Worm (Caenorhabditis elegans) whole organism, L4 larva: ENCODE measurements around the gene nhr-149.
A peak's percentile ranks its signal among the peaks of the same experiment; 100 is the strongest.

Experiments
- D1046.2 ChIP-seq: fragments of 200-800 bp; sonication (Bioruptor generic); IDR thresholded peaks from 2 replicates; pipeline ENCODE4 v1.3.6; 2022; ENCODE audit warnings: missing genetic modification characterization, missing compliant biosample characterization
- F10B5.3 ChIP-seq: sonication (generic microtip); optimal IDR thresholded peaks from 2 replicates; lab custom pipeline; 2016; ENCODE audit warnings: mild to moderate bottlenecking, missing genetic modification characterization, missing compliant biosample characterization
- F26F4.8 ChIP-seq: fragments of 200-800 bp; sonication (Bioruptor generic); conservative IDR thresholded peaks from 2 replicates; pipeline ENCODE4 v1.3.6; 2022; ENCODE audit warnings: missing genetic modification characterization, missing compliant biosample characterization
- T20F7.1 ChIP-seq: fragments of 200-800 bp; sonication (Bioruptor generic); optimal IDR thresholded peaks from 2 replicates; lab custom pipeline; 2018; ENCODE audit warnings: mild to moderate bottlenecking, missing genetic modification characterization, missing compliant biosample characterization
- T26A8.4 ChIP-seq: fragments of 200-800 bp; sonication (Bioruptor generic); IDR thresholded peaks from 2 replicates; pipeline ENCODE4 v1.3.6; 2022; ENCODE audit warnings: missing genetic modification characterization, missing compliant biosample characterization
- Y5F2A.4 ChIP-seq: fragments of 200-800 bp; sonication (Bioruptor generic); optimal IDR thresholded peaks from 2 replicates; lab custom pipeline; 2018; ENCODE audit warnings: mild to moderate bottlenecking, missing genetic modification characterization, missing compliant biosample characterization
- Y75B8A.6 ChIP-seq: fragments of 200-800 bp; sonication (Bioruptor generic); IDR thresholded peaks from 2 replicates; pipeline ENCODE4 v1.3.6; 2022; ENCODE audit warnings: missing genetic modification reagents, missing genetic modification characterization, missing compliant biosample characterization
- aha-1 ChIP-seq: fragments of 150-350 bp; peaks from one replicate; lab custom pipeline; 2014; ENCODE audit warnings: missing biosample characterization, missing genetic modification characterization
- attf-4 ChIP-seq: sonication (generic microtip); optimal IDR thresholded peaks from 3 replicates; lab custom pipeline; 2017; ENCODE audit warnings: missing biosample characterization, missing genetic modification characterization
- ceh-32 ChIP-seq: sonication (generic microtip); optimal IDR thresholded peaks from 2 replicates; lab custom pipeline; 2016; ENCODE audit warnings: mild to moderate bottlenecking, missing genetic modification characterization, missing compliant biosample characterization; ENCODE audit not compliant: poor library complexity
- ceh-62 ChIP-seq: sonication (generic microtip); optimal IDR thresholded peaks from 2 replicates; lab custom pipeline; 2017; ENCODE audit warnings: missing biosample characterization, missing genetic modification characterization
- daf-16 ChIP-seq, 3 experiments: sonication (generic microtip); optimal IDR thresholded peaks; 2 replicates each; lab custom pipeline; 2016 to 2017; ENCODE audit warnings: missing genetic modification characterization in 3 of 3, missing genetic modification reagents in 3 of 3, mild to moderate bottlenecking in 2 of 3, missing compliant biosample characterization in 2 of 3, missing biosample characterization in 1 of 3, moderate library complexity in 1 of 3
- daf-19 ChIP-seq: fragments of 200-800 bp; sonication (Bioruptor generic); conservative IDR thresholded peaks from 2 replicates; pipeline ENCODE4 v1.3.6; 2022; ENCODE audit warnings: missing genetic modification characterization, missing compliant biosample characterization
- dmd-9 ChIP-seq: fragments of 200-800 bp; sonication (Bioruptor generic); IDR thresholded peaks from 2 replicates; pipeline ENCODE4 v1.3.6; 2022; ENCODE audit warnings: missing genetic modification reagents, missing genetic modification characterization, missing compliant biosample characterization
- dve-1 ChIP-seq: sonication (generic microtip); optimal IDR thresholded peaks from 2 replicates; lab custom pipeline; 2017; ENCODE audit warnings: antibody characterized with exemption, mild to moderate bottlenecking, missing genetic modification characterization, missing compliant biosample characterization; ENCODE audit not compliant: insufficient read depth
- hif-1 ChIP-seq, 2 experiments: sonication (generic microtip); optimal IDR thresholded peaks; 2 replicates each; lab custom pipeline; 2016 to 2017; ENCODE audit warnings: missing compliant biosample characterization in 2 of 2, missing genetic modification characterization in 2 of 2, missing genetic modification reagents in 2 of 2, missing genotype in 2 of 2, mild to moderate bottlenecking in 1 of 2
- hmg-1.1 ChIP-seq: fragments of 200-800 bp; sonication (Bioruptor generic); IDR thresholded peaks from 2 replicates; pipeline ENCODE4 v1.3.6; 2022; ENCODE audit warnings: missing genetic modification reagents, missing genetic modification characterization, missing compliant biosample characterization
- lin-1 ChIP-seq: fragments of 200-800 bp; sonication (Bioruptor generic); IDR thresholded peaks from 2 replicates; pipeline ENCODE4 v1.3.6; 2022; ENCODE audit warnings: missing genetic modification reagents, missing genetic modification characterization, missing compliant biosample characterization
- lin-13 ChIP-seq: fragments of 150-350 bp; optimal IDR thresholded peaks from 2 replicates; lab custom pipeline; 2014; ENCODE audit warnings: missing biosample characterization, missing genetic modification reagents, missing genetic modification characterization
- lin-29 ChIP-seq: fragments of 200-800 bp; sonication (Bioruptor generic); IDR thresholded peaks from 2 replicates; pipeline ENCODE4 v1.3.6; 2022; ENCODE audit warnings: missing genetic modification reagents, missing genetic modification characterization, missing compliant biosample characterization
- lir-3 ChIP-seq: sonication (generic microtip); optimal IDR thresholded peaks from 2 replicates; lab custom pipeline; 2016; ENCODE audit warnings: mild to moderate bottlenecking, missing genetic modification characterization, missing compliant biosample characterization
- madf-5 ChIP-seq, 2 experiments: fragments of 200-800 bp; sonication (Bioruptor generic); IDR thresholded peaks; 2 replicates each; pipeline ENCODE4 v1.3.6; 2022; ENCODE audit warnings: missing compliant biosample characterization in 2 of 2, missing genetic modification characterization in 2 of 2
- mdt-29 ChIP-seq: fragments of 200-800 bp; sonication (Bioruptor generic); IDR thresholded peaks from 2 replicates; pipeline ENCODE4 v1.3.6; 2022; ENCODE audit warnings: missing genetic modification reagents, missing genetic modification characterization, missing compliant biosample characterization
- mxl-3 ChIP-seq: fragments of 200-800 bp; sonication (Bioruptor generic); optimal IDR thresholded peaks from 2 replicates; lab custom pipeline; 2018; ENCODE audit warnings: mild to moderate bottlenecking, missing genetic modification characterization, missing compliant biosample characterization
- nhr-10 ChIP-seq: fragments of 150-350 bp; optimal IDR thresholded peaks from 2 replicates; lab custom pipeline; 2014; ENCODE audit warnings: missing biosample characterization, missing genetic modification characterization
- nhr-237 ChIP-seq: sonication (generic microtip); optimal IDR thresholded peaks from 2 replicates; lab custom pipeline; 2017; ENCODE audit warnings: missing biosample characterization, missing genetic modification characterization
- nhr-25 ChIP-seq: sonication (generic microtip); optimal IDR thresholded peaks from 2 replicates; lab custom pipeline; 2017; ENCODE audit warnings: missing genetic modification characterization, mild to moderate bottlenecking, missing compliant biosample characterization, antibody characterized with exemption, moderate library complexity, borderline replicate concordance; ENCODE audit not compliant: insufficient read depth
- nhr-28 ChIP-seq: fragments of 150-350 bp; optimal IDR thresholded peaks from 2 replicates; lab custom pipeline; 2014; ENCODE audit warnings: missing biosample characterization, missing genetic modification characterization
- pha-4 ChIP-seq, 2 experiments: fragments of 150-350 bp in 1 of 2; fragments of 200-800 bp in 1 of 2; sonication (Bioruptor generic) in 1 of 2; IDR thresholded peaks in 1 of 2; optimal IDR thresholded peaks in 1 of 2; 2 replicates each; pipeline versions ENCODE4 v1.3.6 to Lab custom; 2014 to 2022; ENCODE audit warnings: missing genetic modification characterization in 2 of 2, missing genetic modification reagents in 2 of 2, missing biosample characterization in 1 of 2, missing compliant biosample characterization in 1 of 2
- pqm-1 ChIP-seq: sonication (generic microtip); optimal IDR thresholded peaks from 2 replicates; lab custom pipeline; 2017; ENCODE audit warnings: missing biosample characterization, missing genetic modification characterization
- rbr-2 ChIP-seq: sonication (generic microtip); optimal IDR thresholded peaks from 2 replicates; lab custom pipeline; 2016; ENCODE audit warnings: missing genotype, missing genetic modification characterization, missing compliant biosample characterization
- skn-1 ChIP-seq: fragments of 150-350 bp; optimal IDR thresholded peaks from 2 replicates; lab custom pipeline; 2014; ENCODE audit warnings: missing biosample characterization, missing genetic modification characterization
- spr-3 ChIP-seq: fragments of 200-800 bp; sonication (Bioruptor generic); optimal IDR thresholded peaks from 2 replicates; lab custom pipeline; 2018; ENCODE audit warnings: mild to moderate bottlenecking, missing genetic modification characterization, missing compliant biosample characterization
- unc-130 ChIP-seq: sonication (generic microtip); optimal IDR thresholded peaks from 2 replicates; lab custom pipeline; 2016; ENCODE audit warnings: missing genetic modification reagents, missing genetic modification characterization, missing compliant biosample characterization
- unc-39 ChIP-seq: sonication (generic microtip); optimal IDR thresholded peaks from 2 replicates; lab custom pipeline; 2017; ENCODE audit warnings: missing biosample characterization, missing genetic modification characterization
- unc-62 ChIP-seq, 3 experiments: fragments of 150-350 bp in 1 of 3; sonication (generic microtip); optimal IDR thresholded peaks in 2 of 3; peaks in 1 of 3; 1 replicate in 1 of 3; 2 replicates in 2 of 3; lab custom pipeline; 2014 to 2017; ENCODE audit warnings: missing biosample characterization in 3 of 3, missing genetic modification characterization in 3 of 3, missing genetic modification reagents in 3 of 3, missing genotype in 1 of 3
- zag-1 ChIP-seq: fragments of 150-350 bp; optimal IDR thresholded peaks from 2 replicates; lab custom pipeline; 2014; ENCODE audit warnings: missing biosample characterization, missing genetic modification characterization
- ztf-7 ChIP-seq: fragments of 150-350 bp; optimal IDR thresholded peaks from 2 replicates; lab custom pipeline; 2014; ENCODE audit warnings: missing biosample characterization, missing genetic modification characterization

nhr-149 gene

ce11 chrV:7349541-7349940 lies at the start of gene nhr-149:
nhr-149 (minus strand) TSS chrV:7349641.
- TF ChIP-seq unc-130 = no peak
- no peak for TF ChIP-seq T26A8.4 (GFP tag; lab: Robert Waterston, UW)
- no peak for TF ChIP-seq unc-39 (tag; lab: Kevin White, UChicago)
- TF ChIP-seq daf-19 = no peak
- no peak for TF ChIP-seq lin-29 (GFP tag; lab: Robert Waterston, UW)
- TF ChIP-seq Y5F2A.4 (GFP tag; lab: Kevin White, UChicago) = no peak
- TF ChIP-seq T20F7.1 (GFP tag; lab: Kevin White, UChicago) = no peak
- no peak for TF ChIP-seq nhr-10
- no peak for TF ChIP-seq nhr-25 (tag; lab: Kevin White, UChicago)

ce11 chrV:7399202-7399601 lies 49.8 kb upstream of the nhr-149 start, which contains the start of gene gst-41:
gst-41 (minus strand) TSS chrV:7399302.
- TF ChIP-seq F26F4.8 (GFP tag; lab: Robert Waterston, UW) (no peak), zag-1 (tag; lab: Kevin White, UChicago) (no peak), Y75B8A.6 (GFP tag; lab: Robert Waterston, UW) (no peak), rbr-2 (tag; lab: Kevin White, UChicago) (no peak), aha-1 (tag; lab: Kevin White, UChicago) (no peak), lir-3 (tag; lab: Kevin White, UChicago) (no peak), pha-4 (GFP tag; IDR thresholded peaks at IDR 0.05; lab: Robert Waterston, UW) (no peak), pha-4 (tag; optimal IDR thresholded peaks at IDR 0.05; lab: Kevin White, UChicago) (no peak), ceh-62 (tag; lab: Kevin White, UChicago) (no peak), nhr-237 (tag; lab: Kevin White, UChicago) (no peak), madf-5 (GFP tag; IDR thresholded peaks at IDR 0.05; lab: Robert Waterston, UW) (no peak), lin-13 (GFP tag; lab: Kevin White, UChicago) (no peak), ztf-7 (tag; lab: Kevin White, UChicago) (no peak)
- TF ChIP-seq, all 104 proteins: peak for 0

DNA sequence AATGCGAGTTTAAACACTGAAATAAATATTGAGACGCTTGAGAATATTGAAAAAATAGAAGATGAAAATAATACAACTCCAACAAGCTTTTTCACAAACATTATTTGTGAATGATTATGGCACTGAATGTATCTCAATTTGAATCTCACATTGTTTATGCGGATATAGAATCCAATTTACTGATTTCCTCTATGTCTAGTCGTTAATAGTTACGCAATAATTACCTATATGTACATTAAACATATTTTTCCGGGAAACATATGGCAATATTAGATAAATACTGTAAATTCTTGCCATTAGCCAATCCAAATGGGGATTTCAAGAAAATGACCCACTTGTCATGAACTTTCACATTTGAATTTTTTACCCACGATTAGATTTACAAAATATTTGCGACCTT lies 45.9 kb upstream of the nhr-149 start, which contains the start of gene srx-9:
TSS of gene srx-9 (minus strand) at position 101 of the 400 bp plus-strand sequence.
- TF ChIP-seq madf-5 (GFP tag; IDR thresholded peaks at IDR 0.05; lab: Robert Waterston, UW) (no peak), skn-1 (tag; lab: Kevin White, UChicago) (no peak), spr-3 (GFP tag; lab: Kevin White, UChicago) (no peak), dmd-9 (no peak), mdt-29 (GFP tag; lab: Robert Waterston, UW) (no peak), unc-62 (GFP tag; optimal IDR thresholded peaks at IDR 0.05 in 1 of 2; lab: Kevin White, UChicago) (peak in 1 of 2 experiments; percentile 2), unc-62 (tag; optimal IDR thresholded peaks at IDR 0.05; lab: Kevin White, UChicago) (no peak), F10B5.3 (no peak), hmg-1.1 (GFP tag; lab: Robert Waterston, UW) (no peak), mxl-3 (GFP tag; lab: Kevin White, UChicago) (no peak)

- TF ChIP-seq lin-13 (GFP tag; lab: Kevin White, UChicago) (no peak), pqm-1 (tag; lab: Kevin White, UChicago) (peak; percentile 77), ceh-32 (tag; lab: Kevin White, UChicago) (no peak), attf-4 (no peak), hif-1 (tag; optimal IDR thresholded peaks at IDR 0.05; lab: Kevin White, UChicago) (no peak), unc-39 (tag; lab: Kevin White, UChicago) (no peak), lin-1 (GFP tag; lab: Robert Waterston, UW) (no peak), daf-16 (GFP tag; optimal IDR thresholded peaks at IDR 0.05; lab: Kevin White, UChicago) (no peak), daf-16 (tag; optimal IDR thresholded peaks at IDR 0.05; lab: Kevin White, UChicago) (peak; percentile 59), nhr-28 (peak; percentile 26), Y5F2A.4 (GFP tag; lab: Kevin White, UChicago) (no peak), D1046.2 (no peak), dve-1 (tag; lab: Kevin White, UChicago) (peak; percentile 24), dmd-9 (no peak)
Measured at ce11 chrV:7391933-7392332, 42.5 kb upstream of the nhr-149 start, which contains the start of gene fbxa-105. fbxa-105 (minus strand) TSS chrV:7392029.
